Worm (Caenorhabditis elegans): ENCODE data around the gene dcr-1.

The dcr-1 gene

DNA sequence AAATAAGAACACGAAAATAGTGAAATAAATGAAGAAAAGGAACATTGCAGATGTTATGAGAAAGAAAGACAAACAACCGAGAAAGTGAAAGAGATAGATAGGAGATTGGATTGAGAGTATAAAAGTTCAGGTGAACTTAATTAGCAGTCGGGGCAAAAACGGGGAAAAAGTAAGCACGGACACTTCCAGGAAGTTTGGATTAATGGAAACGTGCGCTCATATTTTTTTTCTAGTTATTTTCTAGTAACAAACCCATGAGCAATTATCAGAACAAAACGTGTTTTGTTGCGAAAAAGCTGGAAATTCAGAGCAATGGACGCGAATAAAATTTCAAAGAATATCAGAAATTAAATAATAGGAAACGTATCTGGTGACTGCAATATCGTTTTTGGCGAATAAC lies 41.8 kb upstream of the dcr-1 start:
- TF ChIP-seq elt-1 (tag; optimal IDR thresholded peaks at IDR 0.05; ENCODE audit: borderline replicate concordance, insufficient read depth) (no peak), ceh-39 (tag; optimal IDR thresholded peaks at IDR 0.05) (no peak), mab-5 (tag; optimal IDR thresholded peaks at IDR 0.05) (no peak), snpc-4 (tag; optimal IDR thresholded peaks at IDR 0.05) (no peak), ham-2 (GFP tag; optimal IDR thresholded peaks at IDR 0.05) (no peak), bed-3 (GFP tag; optimal IDR thresholded peaks at IDR 0.05) (no peak), mep-1 (tag; optimal IDR thresholded peaks at IDR 0.05) (no peak), lin-13 (tag; optimal IDR thresholded peaks at IDR 0.05) (no peak), lin-32 (GFP tag; optimal IDR thresholded peaks at IDR 0.05) (no peak), nhr-76 (tag; optimal IDR thresholded peaks at IDR 0.05) (no peak), hlh-1 (tag; optimal IDR thresholded peaks at IDR 0.05) (no peak), unc-62 (GFP tag; optimal IDR thresholded peaks at IDR 0.05) (no peak), unc-39 (tag; optimal IDR thresholded peaks at IDR 0.05) (no peak), mls-2 (tag; optimal IDR thresholded peaks at IDR 0.05) (no peak), ztf-11 (tag; optimal IDR thresholded peaks at IDR 0.05) (no peak), drap-1 (GFP tag; optimal IDR thresholded peaks at IDR 0.05) (no peak), M03D4.4 (tag; optimal IDR thresholded peaks at IDR 0.05) (no peak), zip-8 (tag; optimal IDR thresholded peaks at IDR 0.05) (no peak), flh-1 (GFP tag; optimal IDR thresholded peaks at IDR 0.05) (no peak), nhr-12 (tag; optimal IDR thresholded peaks at IDR 0.05) (no peak)

DNA sequence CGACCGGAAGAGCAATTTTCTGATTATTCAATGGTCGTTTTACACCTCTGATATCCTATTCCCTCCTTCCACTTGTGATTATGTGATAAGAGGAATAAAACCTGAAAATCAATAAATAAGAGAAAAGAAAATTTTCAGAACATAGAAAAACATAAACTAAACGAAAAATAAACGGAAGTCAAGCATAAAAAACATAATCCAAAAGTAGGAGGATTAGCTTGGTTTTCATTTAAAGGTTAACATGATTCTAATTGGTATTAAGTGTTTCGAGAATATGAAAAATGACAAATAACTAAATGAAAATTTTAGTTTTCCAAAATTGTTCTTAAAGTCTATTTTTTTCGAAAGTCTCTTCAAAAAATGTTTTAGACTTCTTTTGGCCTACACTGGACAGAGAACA lies 41.1 kb upstream of the dcr-1 start, which contains the start of gene gei-8:
gei-8 (minus strand) TSS at position 101 of the 400 bp plus-strand sequence.
- TF ChIP-seq ztf-11 (tag; optimal IDR thresholded peaks at IDR 0.05) (no peak), unc-39 (tag; optimal IDR thresholded peaks at IDR 0.05) (no peak), snpc-4 (tag; optimal IDR thresholded peaks at IDR 0.05) (no peak), nhr-12 (tag; optimal IDR thresholded peaks at IDR 0.05) (no peak), elt-1 (tag; optimal IDR thresholded peaks at IDR 0.05; ENCODE audit: borderline replicate concordance, insufficient read depth) (no peak), pha-4 (tag; optimal IDR thresholded peaks at IDR 0.05) (no peak), mls-2 (tag; optimal IDR thresholded peaks at IDR 0.05) (no peak), bed-3 (GFP tag; optimal IDR thresholded peaks at IDR 0.05) (no peak), flh-1 (GFP tag; optimal IDR thresholded peaks at IDR 0.05) (no peak), zip-8 (tag; optimal IDR thresholded peaks at IDR 0.05) (no peak), ham-2 (GFP tag; optimal IDR thresholded peaks at IDR 0.05) (no peak)

DNA sequence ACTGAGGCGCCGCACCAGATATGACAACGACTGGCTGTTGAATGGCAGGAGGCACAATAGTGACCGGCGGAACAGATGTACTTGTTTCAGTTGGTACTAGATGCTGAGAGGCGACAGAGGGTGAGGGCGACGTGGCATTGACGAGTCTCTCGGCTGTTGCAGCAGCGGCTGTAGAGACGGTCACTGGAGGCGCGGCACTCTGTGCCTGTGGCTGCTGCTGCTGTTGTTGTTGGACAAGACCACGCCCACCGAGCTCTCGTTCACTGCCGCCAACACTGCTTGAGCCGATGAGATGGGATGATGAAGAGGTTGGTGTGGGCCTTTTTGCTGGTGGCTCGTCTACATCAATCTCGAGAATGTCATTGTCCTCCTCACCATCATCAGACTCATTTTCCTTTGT lies 37.1 kb upstream of the dcr-1 start:
- TF ChIP-seq drap-1 (GFP tag; optimal IDR thresholded peaks at IDR 0.05) (no peak), mab-5 (tag; optimal IDR thresholded peaks at IDR 0.05) (no peak), nhr-12 (tag; optimal IDR thresholded peaks at IDR 0.05) (no peak), pha-4 (tag; optimal IDR thresholded peaks at IDR 0.05) (no peak)

DNA sequence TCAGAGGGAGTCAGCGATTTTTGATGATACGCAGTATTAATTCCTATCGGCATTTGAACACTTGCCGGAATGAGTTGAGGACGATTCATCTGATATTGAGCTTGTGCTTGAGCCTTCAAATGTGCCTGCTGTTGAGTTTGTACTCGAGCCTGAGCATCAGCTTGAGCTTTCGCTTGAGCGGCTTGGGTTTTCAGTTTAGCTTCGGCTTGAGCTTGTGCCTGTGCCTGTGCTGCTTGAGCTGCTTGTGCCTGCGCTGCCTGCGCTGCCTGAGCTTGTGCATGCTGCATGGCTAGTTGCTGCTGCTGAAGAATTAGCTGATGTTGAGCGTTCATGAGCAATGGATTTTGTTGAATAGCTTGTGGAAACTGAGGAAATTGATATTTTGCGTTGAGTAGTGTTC lies 35.8 kb upstream of the dcr-1 start:
- TF ChIP-seq unc-62 (GFP tag; optimal IDR thresholded peaks at IDR 0.05) (no peak), unc-120 (tag; optimal IDR thresholded peaks at IDR 0.05; ENCODE audit: poor library complexity, severe bottlenecking) (no peak), zip-8 (tag; optimal IDR thresholded peaks at IDR 0.05) (no peak), snpc-4 (tag; optimal IDR thresholded peaks at IDR 0.05) (no peak), nhr-237 (tag; optimal IDR thresholded peaks at IDR 0.05) (no peak), elt-3 (tag; optimal IDR thresholded peaks at IDR 0.05) (no peak), sem-2 (GFP tag; optimal IDR thresholded peaks at IDR 0.05) (no peak), ceh-39 (tag; optimal IDR thresholded peaks at IDR 0.05) (no peak), ceh-43 (GFP tag; optimal IDR thresholded peaks at IDR 0.05) (no peak), nhr-12 (tag; optimal IDR thresholded peaks at IDR 0.05) (no peak), lsy-2 (tag; optimal IDR thresholded peaks at IDR 0.05) (no peak), tbx-8 (GFP tag; optimal IDR thresholded peaks at IDR 0.05) (no peak), ham-2 (GFP tag; optimal IDR thresholded peaks at IDR 0.05) (no peak), lin-13 (tag; optimal IDR thresholded peaks at IDR 0.05) (no peak)

DNA sequence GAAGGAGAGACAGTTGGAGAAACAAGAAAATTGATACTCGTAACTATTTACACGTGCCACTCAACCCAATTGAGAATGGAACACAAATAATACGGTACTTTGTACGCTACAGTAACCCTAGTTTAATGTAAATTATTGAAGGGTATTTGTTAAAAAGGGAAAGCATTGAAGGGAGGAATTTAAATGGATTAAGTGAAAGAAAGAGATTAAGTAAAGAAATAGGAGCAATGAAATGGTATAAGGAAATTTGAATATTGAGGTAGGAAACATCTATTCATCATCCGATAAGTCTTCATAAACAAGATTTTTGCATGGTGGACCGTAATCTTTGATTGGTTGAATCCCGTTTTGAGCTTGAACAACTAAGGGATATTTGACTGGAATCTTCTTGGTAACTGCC lies 31.3 kb upstream of the dcr-1 start:
- TF ChIP-seq hlh-1 (tag; optimal IDR thresholded peaks at IDR 0.05) = no peak
- TF ChIP-seq M03D4.4 (tag; optimal IDR thresholded peaks at IDR 0.05) = no peak
- TF ChIP-seq flh-1 (GFP tag; optimal IDR thresholded peaks at IDR 0.05) = no peak
- TF ChIP-seq mab-5 (tag; optimal IDR thresholded peaks at IDR 0.05) = no peak
- no peak for TF ChIP-seq drap-1 (GFP tag; optimal IDR thresholded peaks at IDR 0.05)
- no peak for TF ChIP-seq zip-8 (tag; optimal IDR thresholded peaks at IDR 0.05)
- no peak for TF ChIP-seq sptf-1 (tag; optimal IDR thresholded peaks at IDR 0.05)
- TF ChIP-seq mep-1 (tag; optimal IDR thresholded peaks at IDR 0.05) = no peak
- no peak for TF ChIP-seq nhr-2 (tag; optimal IDR thresholded peaks at IDR 0.05)

All from whole organism, mixed stage, embryonic.